Worm (Caenorhabditis elegans): Measurements from ENCODE around the gene wdr-60.

- TF ChIP-seq pbrm-1 (GFP tag; IDR thresholded peaks at IDR 0.05): no peak
- no peak for TF ChIP-seq tbp1 (GFP tag; optimal IDR thresholded peaks at IDR 0.05)
- TF ChIP-seq unc-62 (GFP tag; optimal IDR thresholded peaks at IDR 0.05): no peak
- no peak for TF ChIP-seq him-1 (tag; optimal IDR thresholded peaks at IDR 0.05)
- no peak for TF ChIP-seq ceh-58 (GFP tag; IDR thresholded peaks at IDR 0.05)
- TF ChIP-seq ztf-25 (GFP tag; IDR thresholded peaks at IDR 0.05): no peak
- no peak for TF ChIP-seq snpc-3.4 (tag; optimal IDR thresholded peaks at IDR 0.05)
- TF ChIP-seq lin-35 (GFP tag; optimal IDR thresholded peaks at IDR 0.05): no peak
- TF ChIP-seq hsf-1 (GFP tag; IDR thresholded peaks at IDR 0.05): no peak
- TF ChIP-seq mcd-1 (GFP tag; IDR thresholded peaks at IDR 0.05): no peak
- no peak for TF ChIP-seq ets-4 (GFP tag; optimal IDR thresholded peaks at IDR 0.05)
- TF ChIP-seq bed-2 (GFP tag; IDR thresholded peaks at IDR 0.05): no peak
- TF ChIP-seq cebp-2 (GFP tag; IDR thresholded peaks at IDR 0.05): no peak
- no peak for TF ChIP-seq ceh-100 (GFP tag; IDR thresholded peaks at IDR 0.05)
Measured at ce11 chrIII:5010723-5011122, 23.7 kb downstream of the wdr-60 start.
